Worm (Caenorhabditis elegans) whole organism, L2 larva: ENCODE results near the gene nhr-38.

Experiments
- C34F6.9 ChIP-seq: fragments of 150-350 bp; optimal IDR thresholded peaks from 2 replicates; lab custom pipeline; 2014; ENCODE audit warnings: missing biosample characterization, missing genetic modification characterization
- F13H6.1 ChIP-seq: sonication (generic microtip); optimal IDR thresholded peaks from 2 replicates; lab custom pipeline; 2016; ENCODE audit warnings: missing genetic modification characterization, missing compliant biosample characterization
- R02D3.7 ChIP-seq: fragments of 150-350 bp; optimal IDR thresholded peaks from 2 replicates; lab custom pipeline; 2014; ENCODE audit warnings: missing biosample characterization, missing genetic modification characterization
- Y55F3AM.14 ChIP-seq: fragments of 200-800 bp; sonication (Bioruptor generic); optimal IDR thresholded peaks from 2 replicates; lab custom pipeline; 2018; ENCODE audit warnings: mild to moderate bottlenecking, missing genetic modification characterization, missing compliant biosample characterization
- ZK546.5 ChIP-seq: sonication (generic microtip); optimal IDR thresholded peaks from 2 replicates; lab custom pipeline; 2017; ENCODE audit warnings: missing biosample characterization, missing genetic modification characterization
- alr-1 ChIP-seq: fragments of 150-350 bp; optimal IDR thresholded peaks from 2 replicates; lab custom pipeline; 2014; ENCODE audit warnings: missing biosample characterization, missing genetic modification characterization
- aly-2 ChIP-seq: fragments of 150-350 bp; optimal IDR thresholded peaks from 2 replicates; lab custom pipeline; 2014; ENCODE audit warnings: missing biosample characterization, missing genetic modification characterization
- ama-1 ChIP-seq: fragments of 150-350 bp; optimal IDR thresholded peaks from 2 replicates; lab custom pipeline; 2018; ENCODE audit warnings: inconsistent platforms
- blmp-1 ChIP-seq: sonication (generic microtip); optimal IDR thresholded peaks from 2 replicates; lab custom pipeline; 2017; ENCODE audit warnings: missing genetic modification characterization, mild to moderate bottlenecking, missing compliant biosample characterization, antibody characterized with exemption, moderate library complexity; ENCODE audit not compliant: insufficient read depth
- ceh-16 ChIP-seq: fragments of 150-350 bp; optimal IDR thresholded peaks from 2 replicates; lab custom pipeline; 2014; ENCODE audit warnings: missing biosample characterization, missing genetic modification characterization
- crh-2 ChIP-seq: sonication (generic microtip); optimal IDR thresholded peaks from 2 replicates; lab custom pipeline; 2017; ENCODE audit warnings: missing biosample characterization, missing genetic modification characterization
- dmd-4 ChIP-seq: sonication (generic microtip); optimal IDR thresholded peaks from 2 replicates; lab custom pipeline; 2017; ENCODE audit warnings: missing biosample characterization, missing genetic modification characterization
- egl-27 ChIP-seq: sonication (generic microtip); optimal IDR thresholded peaks from 3 replicates; lab custom pipeline; 2017; ENCODE audit warnings: missing biosample characterization, missing genetic modification reagents, missing genetic modification characterization
- elt-1 ChIP-seq: fragments of 150-350 bp; optimal IDR thresholded peaks from 2 replicates; lab custom pipeline; 2014; ENCODE audit warnings: missing biosample characterization, missing genetic modification characterization
- elt-3 ChIP-seq: sonication (generic microtip); optimal IDR thresholded peaks from 2 replicates; lab custom pipeline; 2017; ENCODE audit warnings: missing biosample characterization, missing genetic modification characterization
- fos-1 ChIP-seq: fragments of 150-350 bp; optimal IDR thresholded peaks from 2 replicates; lab custom pipeline; 2014; ENCODE audit warnings: missing biosample characterization, missing genetic modification characterization
- gmeb-1 ChIP-seq: fragments of 150-350 bp; optimal IDR thresholded peaks from 2 replicates; lab custom pipeline; 2014; ENCODE audit warnings: missing biosample characterization, missing genetic modification characterization
- lin-11 ChIP-seq: fragments of 150-350 bp; sonication (generic microtip); optimal IDR thresholded peaks from 2 replicates; lab custom pipeline; 2014; ENCODE audit warnings: missing biosample characterization, missing genetic modification characterization, inconsistent platforms, mixed read lengths
- lin-13 ChIP-seq: fragments of 150-350 bp; optimal IDR thresholded peaks from 2 replicates; lab custom pipeline; 2014; ENCODE audit warnings: missing biosample characterization, missing genetic modification reagents, missing genetic modification characterization
- lin-39 ChIP-seq: fragments of 150-350 bp; optimal IDR thresholded peaks from 2 replicates; lab custom pipeline; 2014; ENCODE audit warnings: missing biosample characterization, missing genetic modification reagents, missing genetic modification characterization
- lsy-2 ChIP-seq, 2 experiments: fragments of 150-350 bp in 1 of 2; sonication (generic microtip) in 1 of 2; optimal IDR thresholded peaks; 2 replicates each; lab custom pipeline; 2014 to 2017; ENCODE audit warnings: missing biosample characterization in 2 of 2, missing genetic modification characterization in 2 of 2
- mab-5 ChIP-seq: fragments of 150-350 bp; optimal IDR thresholded peaks from 2 replicates; lab custom pipeline; 2014; ENCODE audit warnings: missing biosample characterization, missing genetic modification characterization
- mdl-1 ChIP-seq, 2 experiments: fragments of 150-350 bp in 1 of 2; sonication (generic microtip) in 1 of 2; optimal IDR thresholded peaks; 2 replicates each; lab custom pipeline; 2017; ENCODE audit warnings: missing biosample characterization in 2 of 2, missing genetic modification characterization in 2 of 2
- nhr-10 ChIP-seq: sonication (generic microtip); optimal IDR thresholded peaks from 2 replicates; lab custom pipeline; 2017; ENCODE audit warnings: missing biosample characterization, missing genetic modification characterization
- nhr-11 ChIP-seq: fragments of 150-350 bp; optimal IDR thresholded peaks from 2 replicates; lab custom pipeline; 2014; ENCODE audit warnings: missing biosample characterization, missing genetic modification characterization
- nhr-12 ChIP-seq: fragments of 150-350 bp; optimal IDR thresholded peaks from 2 replicates; lab custom pipeline; 2014; ENCODE audit warnings: missing biosample characterization, missing genetic modification characterization
- nhr-129 ChIP-seq: fragments of 150-350 bp; optimal IDR thresholded peaks from 2 replicates; lab custom pipeline; 2014; ENCODE audit warnings: missing biosample characterization, missing genetic modification characterization
- nhr-21 ChIP-seq: fragments of 150-350 bp; optimal IDR thresholded peaks from 2 replicates; lab custom pipeline; 2014; ENCODE audit warnings: missing biosample characterization, missing genetic modification characterization
- nhr-23 ChIP-seq: fragments of 150-350 bp; optimal IDR thresholded peaks from 2 replicates; lab custom pipeline; 2014; ENCODE audit warnings: missing biosample characterization, missing genetic modification reagents, missing genetic modification characterization
- nhr-237 ChIP-seq: fragments of 150-350 bp; optimal IDR thresholded peaks from 2 replicates; lab custom pipeline; 2014; ENCODE audit warnings: missing biosample characterization, missing genetic modification characterization
- nhr-25 ChIP-seq: fragments of 150-350 bp; sonication (generic microtip); optimal IDR thresholded peaks from 3 replicates; lab custom pipeline; 2014; ENCODE audit warnings: missing biosample characterization, missing genetic modification characterization
- nhr-6 ChIP-seq: fragments of 150-350 bp; optimal IDR thresholded peaks from 2 replicates; lab custom pipeline; 2014; ENCODE audit warnings: missing biosample characterization, missing genetic modification characterization
- nhr-77 ChIP-seq: fragments of 150-350 bp; optimal IDR thresholded peaks from 2 replicates; lab custom pipeline; 2014; ENCODE audit warnings: missing biosample characterization, missing genetic modification characterization
- peb-1 ChIP-seq: fragments of 150-350 bp; optimal IDR thresholded peaks from 2 replicates; lab custom pipeline; 2014; ENCODE audit warnings: missing biosample characterization, missing genetic modification characterization
- sem-4 ChIP-seq: fragments of 150-350 bp; optimal IDR thresholded peaks from 2 replicates; lab custom pipeline; 2014; ENCODE audit warnings: missing biosample characterization, missing genetic modification reagents, missing genetic modification characterization
- skn-1 ChIP-seq: sonication (generic microtip); optimal IDR thresholded peaks from 2 replicates; lab custom pipeline; 2017; ENCODE audit warnings: missing biosample characterization, missing genetic modification characterization
- sma-3 ChIP-seq: sonication (generic microtip); optimal IDR thresholded peaks from 2 replicates; lab custom pipeline; 2016; ENCODE audit warnings: missing genetic modification reagents, missing genetic modification characterization, missing compliant biosample characterization
- sma-9 ChIP-seq, 2 experiments: fragments of 150-350 bp in 1 of 2; sonication (generic microtip) in 1 of 2; optimal IDR thresholded peaks; 2 replicates each; lab custom pipeline; 2014 to 2016; ENCODE audit warnings: missing genetic modification characterization in 2 of 2, mild to moderate bottlenecking in 1 of 2, missing biosample characterization in 1 of 2, missing compliant biosample characterization in 1 of 2, missing genetic modification reagents in 1 of 2, moderate library complexity in 1 of 2
- snpc-4 ChIP-seq: fragments of 150-350 bp; optimal IDR thresholded peaks from 2 replicates; lab custom pipeline; 2014; ENCODE audit warnings: missing biosample characterization, missing genetic modification characterization
- unc-39 ChIP-seq: fragments of 150-350 bp; optimal IDR thresholded peaks from 2 replicates; lab custom pipeline; 2014; ENCODE audit warnings: missing biosample characterization, missing genetic modification characterization
- unc-55 ChIP-seq: fragments of 150-350 bp; sonication (generic microtip); optimal IDR thresholded peaks from 3 replicates; lab custom pipeline; 2014; ENCODE audit warnings: missing biosample characterization, missing genetic modification reagents, missing genetic modification characterization
- zag-1 ChIP-seq: fragments of 150-350 bp; optimal IDR thresholded peaks from 2 replicates; lab custom pipeline; 2014; ENCODE audit warnings: missing biosample characterization, missing genetic modification characterization
- ztf-11 ChIP-seq: sonication (generic microtip); optimal IDR thresholded peaks from 2 replicates; lab custom pipeline; 2017; ENCODE audit warnings: missing biosample characterization, missing genetic modification characterization
- ztf-4 ChIP-seq: fragments of 150-350 bp; optimal IDR thresholded peaks from 2 replicates; lab custom pipeline; 2014; ENCODE audit warnings: missing biosample characterization, missing genetic modification characterization

The nhr-38 gene

DNA sequence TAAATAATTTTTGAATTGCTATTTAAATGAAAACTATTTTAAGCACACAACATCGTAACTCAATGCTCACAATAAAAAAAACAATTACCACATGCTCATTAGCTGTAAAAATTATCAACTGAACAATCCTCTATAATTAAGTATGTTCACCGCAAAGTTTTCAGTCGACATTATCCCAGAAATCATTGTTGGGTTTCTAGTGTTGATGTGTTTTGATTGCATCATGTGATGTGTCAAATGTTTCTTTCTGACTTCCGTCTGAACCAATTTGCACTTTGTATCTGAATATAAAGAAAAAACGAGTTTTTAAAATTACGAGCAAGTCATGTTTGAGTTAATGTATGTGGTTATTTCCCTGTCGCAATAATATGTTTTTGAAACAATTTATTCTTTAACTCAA is 7.9 kb downstream of the nhr-38 start:
- TF ChIP-seq lsy-2 (tag; optimal IDR thresholded peaks at IDR 0.05; lab: Kevin White, UChicago) (no peak), nhr-129 (tag; lab: Kevin White, UChicago) (peak; percentile 98), sma-9 (GFP tag; optimal IDR thresholded peaks at IDR 0.05; lab: Kevin White, UChicago) (peak; percentile 6), sma-9 (tag; optimal IDR thresholded peaks at IDR 0.05; lab: Kevin White, UChicago) (no peak), lin-13 (GFP tag; lab: Kevin White, UChicago) (no peak), nhr-10 (tag; lab: Kevin White, UChicago) (no peak), lin-11 (tag; lab: Kevin White, UChicago) (no peak), peb-1 (tag; lab: Kevin White, UChicago) (no peak)
- TF ChIP-seq, all 48 proteins: peak for 2

DNA sequence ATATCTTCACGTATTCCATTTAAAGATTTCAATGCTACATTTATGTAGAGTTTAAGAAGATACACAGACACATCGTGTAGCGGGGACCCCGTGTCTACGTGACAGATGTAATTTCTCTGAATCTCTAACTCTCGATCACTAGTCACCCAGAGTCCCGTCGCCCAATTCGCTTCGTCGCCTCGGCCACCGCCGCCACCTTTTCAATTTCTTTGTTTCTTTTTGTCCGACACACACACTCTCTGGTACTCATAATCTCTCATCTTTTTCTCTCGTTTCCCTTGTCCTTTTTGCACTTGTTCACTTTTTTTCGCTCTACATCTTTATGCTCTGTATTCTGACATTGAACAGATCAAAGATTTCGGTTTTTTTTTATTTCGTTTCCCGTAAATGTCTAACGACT is 8.4 kb downstream of the nhr-38 start:
- TF ChIP-seq sma-3 (GFP tag; lab: Kevin White, UChicago) (peak; percentile 67), nhr-10 (tag; lab: Kevin White, UChicago) (no peak), peb-1 (tag; lab: Kevin White, UChicago) (no peak), nhr-237 (no peak), ama-1 (lab: Kevin White, UChicago) (peak; percentile 41), unc-39 (tag; lab: Kevin White, UChicago) (no peak), ztf-4 (peak; percentile 23), mdl-1 (tag; optimal IDR thresholded peaks at IDR 0.05; lab: Kevin White, UChicago) (peak in 1 of 2 experiments; percentile 63), C34F6.9 (tag; lab: Kevin White, UChicago) (peak; percentile 83), unc-55 (GFP tag; lab: Kevin White, UChicago) (peak; percentile 67), crh-2 (tag; lab: Kevin White, UChicago) (peak; percentile 82), nhr-77 (tag; lab: Kevin White, UChicago) (no peak), nhr-25 (peak; percentile 66), sma-9 (GFP tag; optimal IDR thresholded peaks at IDR 0.05; lab: Kevin White, UChicago) (peak; percentile 92), sma-9 (tag; optimal IDR thresholded peaks at IDR 0.05; lab: Kevin White, UChicago) (no peak), nhr-12 (no peak), mab-5 (tag; lab: Kevin White, UChicago) (peak; percentile 5), gmeb-1 (tag; lab: Kevin White, UChicago) (peak; percentile 23), lin-13 (GFP tag; lab: Kevin White, UChicago) (peak; percentile 75), R02D3.7 (no peak), blmp-1 (tag; lab: Kevin White, UChicago) (peak; percentile 49), fos-1 (tag; lab: Kevin White, UChicago) (peak; percentile 92), nhr-21 (peak; percentile 62), elt-1 (no peak), Y55F3AM.14 (peak; percentile 68), egl-27 (tag; lab: Kevin White, UChicago) (peak; percentile 44), elt-3 (tag; lab: Kevin White, UChicago) (no peak), lsy-2 (tag; optimal IDR thresholded peaks at IDR 0.05; lab: Kevin White, UChicago) (peak; percentile 8 to 65), lin-11 (tag; lab: Kevin White, UChicago) (peak; percentile 55), ZK546.5 (no peak), nhr-11 (tag; lab: Kevin White, UChicago) (no peak), sem-4 (tag; lab: Kevin White, UChicago) (peak; percentile 87), F13H6.1 (tag; lab: Kevin White, UChicago) (peak; percentile 89), zag-1 (peak; percentile 48), lin-39 (tag; lab: Kevin White, UChicago) (no peak), skn-1 (tag; lab: Kevin White, UChicago) (no peak), nhr-6 (tag; lab: Kevin White, UChicago) (peak; percentile 9), aly-2 (tag; lab: Kevin White, UChicago) (no peak), snpc-4 (no peak), nhr-23 (tag; lab: Kevin White, UChicago) (no peak), ztf-11 (tag; lab: Kevin White, UChicago) (no peak), ceh-16 (tag; lab: Kevin White, UChicago) (peak; percentile 45), dmd-4 (tag; lab: Kevin White, UChicago) (no peak), nhr-129 (tag; lab: Kevin White, UChicago) (peak; percentile 82), alr-1 (tag; lab: Kevin White, UChicago) (no peak)
